Worm (Caenorhabditis elegans): Measurements from ENCODE around the gene Y54G11A.17.

Y54G11A.17 gene

DNA sequence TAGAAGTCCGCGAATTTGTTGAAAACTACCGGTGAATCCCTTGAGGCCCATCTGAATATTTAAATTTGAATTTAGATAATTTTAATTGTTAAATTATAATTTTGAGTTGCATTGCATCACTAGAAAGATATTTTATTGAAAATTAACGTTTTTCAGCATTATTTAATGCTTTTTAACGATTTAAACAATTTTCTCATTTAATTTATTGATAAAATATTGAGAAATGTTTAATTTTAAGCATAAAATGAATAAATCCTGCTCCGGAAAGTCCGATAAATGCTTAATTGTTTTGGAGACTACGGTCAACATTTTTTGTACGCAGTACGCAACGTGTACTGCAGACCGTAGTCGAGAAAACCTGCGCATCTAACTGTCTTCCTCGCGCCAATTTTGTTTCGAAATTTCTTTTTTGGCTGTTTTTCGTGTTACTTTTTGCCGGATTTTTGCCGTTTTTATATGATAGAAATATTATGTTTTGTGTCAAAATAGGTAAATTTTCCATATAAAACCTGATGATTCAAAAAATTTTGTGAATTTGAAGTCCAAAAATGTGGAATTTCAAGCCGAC lies at the start of gene Y54G11A.17, which contains the start of the genes lin-7 and elof-1:
Y54G11A.17 (minus strand) TSS at position 51 of the 568 bp plus-strand sequence.
lin-7 (minus strand) TSS at position 51 of the 568 bp plus-strand sequence.
elof-1 (plus strand) TSS at position 383 of the 568 bp plus-strand sequence.
- TF ChIP-seq ZK546.5 (tag; optimal IDR thresholded peaks at IDR 0.05) (peak; percentile 94), ztf-11 (tag; optimal IDR thresholded peaks at IDR 0.05) (no peak), C34F6.9 (tag; optimal IDR thresholded peaks at IDR 0.05) (peak; percentile 96), unc-62 (GFP tag; optimal IDR thresholded peaks at IDR 0.05) (no peak), snpc-4 (tag; optimal IDR thresholded peaks at IDR 0.05) (peak; percentile 86), skn-1 (tag; optimal IDR thresholded peaks at IDR 0.05) (peak; percentile 3), mbf-1 (tag; optimal IDR thresholded peaks at IDR 0.05) (no peak), blmp-1 (tag; optimal IDR thresholded peaks at IDR 0.05; ENCODE audit: insufficient read depth) (peak; percentile 14), sma-3 (GFP tag; optimal IDR thresholded peaks at IDR 0.05) (peak; percentile 83), nhr-11 (tag; optimal IDR thresholded peaks at IDR 0.05) (no peak), aly-2 (tag; optimal IDR thresholded peaks at IDR 0.05) (no peak), nhr-10 (tag; optimal IDR thresholded peaks at IDR 0.05) (no peak), sma-9 (GFP tag; optimal IDR thresholded peaks at IDR 0.05) (peak; percentile 64), sma-9 (tag; optimal IDR thresholded peaks at IDR 0.05) (no peak), lsy-2 (tag; optimal IDR thresholded peaks at IDR 0.05) (peak; percentile 99 to 100), ztf-4 (tag; optimal IDR thresholded peaks at IDR 0.05) (peak; percentile 70), R02D3.7 (tag; optimal IDR thresholded peaks at IDR 0.05) (no peak), egl-27 (tag; optimal IDR thresholded peaks at IDR 0.05) (peak; percentile 68), ztf-1 (GFP tag; conservative IDR thresholded peaks at IDR 0.05) (no peak), mdl-1 (tag; optimal IDR thresholded peaks at IDR 0.05) (peak in 1 of 2 experiments; percentile 30), sem-4 (tag; optimal IDR thresholded peaks at IDR 0.05) (peak; percentile 54), Y55F3AM.14 (GFP tag; optimal IDR thresholded peaks at IDR 0.05) (peak; percentile 2), nhr-129 (tag; optimal IDR thresholded peaks at IDR 0.05) (peak; percentile 94), alr-1 (tag; optimal IDR thresholded peaks at IDR 0.05) (no peak), ceh-82 (tag; optimal IDR thresholded peaks at IDR 0.05) (peak; percentile 12), dmd-4 (tag; optimal IDR thresholded peaks at IDR 0.05) (no peak), fos-1 (tag; optimal IDR thresholded peaks at IDR 0.05) (peak; percentile 76), F13H6.1 (tag; optimal IDR thresholded peaks at IDR 0.05) (peak; percentile 66), ceh-16 (tag; optimal IDR thresholded peaks at IDR 0.05) (no peak), lin-11 (tag; optimal IDR thresholded peaks at IDR 0.05) (peak; percentile 95), gmeb-1 (tag; optimal IDR thresholded peaks at IDR 0.05) (peak; percentile 80), crh-2 (tag; optimal IDR thresholded peaks at IDR 0.05) (peak; percentile 91), lin-13 (GFP tag; optimal IDR thresholded peaks at IDR 0.05) (peak; percentile 87), ama-1 (optimal IDR thresholded peaks at IDR 0.05) (peak; percentile 89), lin-39 (tag; optimal IDR thresholded peaks at IDR 0.05) (no peak), nhr-25 (tag; optimal IDR thresholded peaks at IDR 0.05) (peak; percentile 70), nhr-21 (tag; optimal IDR thresholded peaks at IDR 0.05) (peak; percentile 78), mab-5 (tag; optimal IDR thresholded peaks at IDR 0.05) (peak; percentile 36), zag-1 (tag; optimal IDR thresholded peaks at IDR 0.05) (peak; percentile 48), nhr-77 (tag; optimal IDR thresholded peaks at IDR 0.05) (peak; percentile 49), nhr-6 (tag; optimal IDR thresholded peaks at IDR 0.05) (peak; percentile 61), nhr-237 (tag; optimal IDR thresholded peaks at IDR 0.05) (no peak), elt-1 (tag; optimal IDR thresholded peaks at IDR 0.05) (no peak), nhr-23 (tag; optimal IDR thresholded peaks at IDR 0.05) (no peak), unc-55 (GFP tag; optimal IDR thresholded peaks at IDR 0.05) (peak; percentile 98), elt-3 (tag; optimal IDR thresholded peaks at IDR 0.05) (no peak), unc-39 (tag; optimal IDR thresholded peaks at IDR 0.05) (no peak), peb-1 (tag; optimal IDR thresholded peaks at IDR 0.05) (no peak), nhr-12 (tag; optimal IDR thresholded peaks at IDR 0.05) (no peak)
